Worm (Caenorhabditis elegans) whole organism, late embryonic: ENCODE results near the gene R148.4.

Experiments used
- C08G9.2 ChIP-seq: sonication (generic microtip); optimal IDR thresholded peaks from 2 replicates; lab custom pipeline; 2016; ENCODE audit warnings: mild to moderate bottlenecking, missing genetic modification characterization, moderate library complexity, missing compliant biosample characterization
- F13H6.1 ChIP-seq: sonication (generic microtip); optimal IDR thresholded peaks from 2 replicates; lab custom pipeline; 2016; ENCODE audit warnings: missing genetic modification characterization, missing compliant biosample characterization
- K02D7.2 ChIP-seq: sonication (generic microtip); optimal IDR thresholded peaks from 2 replicates; lab custom pipeline; 2017; ENCODE audit warnings: mild to moderate bottlenecking, missing genetic modification characterization, missing compliant biosample characterization
- K09A11.1 ChIP-seq: sonication (generic microtip); optimal IDR thresholded peaks from 2 replicates; lab custom pipeline; 2017; ENCODE audit warnings: antibody characterized with exemption, mild to moderate bottlenecking, missing genetic modification characterization, missing compliant biosample characterization; ENCODE audit not compliant: insufficient read depth
- ahr-1 ChIP-seq: sonication (generic microtip); optimal IDR thresholded peaks from 2 replicates; lab custom pipeline; 2016; ENCODE audit warnings: missing genetic modification characterization, missing compliant biosample characterization
- ama-1 ChIP-seq: fragments of 150-350 bp; optimal IDR thresholded peaks from 2 replicates; lab custom pipeline; 2014
- ceh-14 ChIP-seq: sonication (generic microtip); optimal IDR thresholded peaks from 2 replicates; lab custom pipeline; 2016; ENCODE audit warnings: missing genotype, missing genetic modification characterization, missing compliant biosample characterization
- ceh-18 ChIP-seq: sonication (generic microtip); optimal IDR thresholded peaks from 2 replicates; lab custom pipeline; 2016; ENCODE audit warnings: missing genetic modification characterization, missing compliant biosample characterization
- ceh-19 ChIP-seq: fragments of 200-800 bp; sonication (Bioruptor generic); optimal IDR thresholded peaks from 2 replicates; lab custom pipeline; 2018; ENCODE audit warnings: mild to moderate bottlenecking, missing genetic modification characterization, missing compliant biosample characterization
- ceh-24 ChIP-seq: sonication (generic microtip); optimal IDR thresholded peaks from 2 replicates; lab custom pipeline; 2016; ENCODE audit warnings: mild to moderate bottlenecking, missing genetic modification characterization, missing compliant biosample characterization
- ceh-30 ChIP-seq: fragments of 150-350 bp; optimal IDR thresholded peaks from 2 replicates; lab custom pipeline; 2014; ENCODE audit warnings: missing biosample characterization, missing genetic modification characterization
- ceh-31 ChIP-seq: sonication (generic microtip); optimal IDR thresholded peaks from 2 replicates; lab custom pipeline; 2016; ENCODE audit warnings: missing genetic modification characterization, missing compliant biosample characterization
- che-1 ChIP-seq: sonication (generic microtip); optimal IDR thresholded peaks from 2 replicates; lab custom pipeline; 2016; ENCODE audit warnings: mild to moderate bottlenecking, missing genetic modification characterization, missing compliant biosample characterization
- elt-2 ChIP-seq: sonication (generic microtip); optimal IDR thresholded peaks from 2 replicates; lab custom pipeline; 2016; ENCODE audit warnings: missing genetic modification reagents, missing genetic modification characterization, missing compliant biosample characterization
- ets-4 ChIP-seq: sonication (generic microtip); optimal IDR thresholded peaks from 2 replicates; lab custom pipeline; 2016; ENCODE audit warnings: missing genetic modification characterization, missing compliant biosample characterization
- eyg-1 ChIP-seq: sonication (generic microtip); optimal IDR thresholded peaks from 2 replicates; lab custom pipeline; 2016; ENCODE audit warnings: missing genotype, missing genetic modification characterization, missing compliant biosample characterization
- fax-1 ChIP-seq: sonication (generic microtip); optimal IDR thresholded peaks from 2 replicates; lab custom pipeline; 2016; ENCODE audit warnings: missing genotype, missing genetic modification characterization, missing compliant biosample characterization
- gmeb-2 ChIP-seq: sonication (generic microtip); optimal IDR thresholded peaks from 2 replicates; lab custom pipeline; 2016; ENCODE audit warnings: missing genetic modification characterization, inconsistent platforms, missing compliant biosample characterization
- hlh-13 ChIP-seq: fragments of 200-800 bp; sonication (Bioruptor generic); optimal IDR thresholded peaks from 2 replicates; lab custom pipeline; 2018; ENCODE audit warnings: mild to moderate bottlenecking, missing genetic modification characterization, missing compliant biosample characterization
- hlh-15 ChIP-seq: sonication (generic microtip); optimal IDR thresholded peaks from 2 replicates; lab custom pipeline; 2016; ENCODE audit warnings: missing genetic modification characterization, missing compliant biosample characterization
- hlh-30 ChIP-seq: sonication (generic microtip); optimal IDR thresholded peaks from 2 replicates; lab custom pipeline; 2017; ENCODE audit warnings: antibody characterized with exemption, missing genetic modification characterization, missing compliant biosample characterization; ENCODE audit not compliant: insufficient read depth
- lim-6 ChIP-seq: sonication (generic microtip); optimal IDR thresholded peaks from 2 replicates; lab custom pipeline; 2016; ENCODE audit warnings: missing genetic modification characterization, missing compliant biosample characterization
- mec-3 ChIP-seq: sonication (generic microtip); optimal IDR thresholded peaks from 2 replicates; lab custom pipeline; 2016; ENCODE audit warnings: borderline replicate concordance, missing genetic modification characterization, missing compliant biosample characterization
- nfya-1 ChIP-seq: sonication (generic microtip); optimal IDR thresholded peaks from 2 replicates; lab custom pipeline; 2017; ENCODE audit warnings: missing genetic modification characterization, mild to moderate bottlenecking, missing compliant biosample characterization, antibody characterized with exemption, moderate library complexity
- nhr-11 ChIP-seq: fragments of 150-350 bp; optimal IDR thresholded peaks from 2 replicates; lab custom pipeline; 2014; ENCODE audit warnings: missing biosample characterization, missing genetic modification characterization
- nhr-232 ChIP-seq: sonication (generic microtip); optimal IDR thresholded peaks from 2 replicates; lab custom pipeline; 2016; ENCODE audit warnings: missing genetic modification characterization, missing compliant biosample characterization
- npax-4 ChIP-seq: sonication (generic microtip); optimal IDR thresholded peaks from 2 replicates; lab custom pipeline; 2016; ENCODE audit warnings: missing genetic modification characterization, missing compliant biosample characterization
- odd-2 ChIP-seq: sonication (generic microtip); optimal IDR thresholded peaks from 2 replicates; lab custom pipeline; 2017; ENCODE audit warnings: antibody characterized with exemption, mild to moderate bottlenecking, missing genetic modification characterization, missing compliant biosample characterization
- pax-1 ChIP-seq: fragments of 150-350 bp; optimal IDR thresholded peaks from 2 replicates; lab custom pipeline; 2014; ENCODE audit warnings: missing biosample characterization, missing genetic modification characterization
- pha-2 ChIP-seq: sonication (generic microtip); optimal IDR thresholded peaks from 2 replicates; lab custom pipeline; 2017; ENCODE audit warnings: mild to moderate bottlenecking, missing genetic modification characterization, missing compliant biosample characterization
- pros-1 ChIP-seq: fragments of 150-350 bp; optimal IDR thresholded peaks from 2 replicates; lab custom pipeline; 2014; ENCODE audit warnings: missing biosample characterization, missing genetic modification reagents, missing genetic modification characterization
- rnt-1 ChIP-seq: sonication (generic microtip); optimal IDR thresholded peaks from 2 replicates; lab custom pipeline; 2016; ENCODE audit warnings: missing genetic modification characterization, missing compliant biosample characterization
- sox-2 ChIP-seq: fragments of 200-800 bp; sonication (Bioruptor generic); IDR thresholded peaks from 2 replicates; pipeline ENCODE4 v1.3.6; 2022; ENCODE audit warnings: missing genetic modification reagents, missing genetic modification characterization, missing compliant biosample characterization
- sox-4 ChIP-seq: sonication (generic microtip); optimal IDR thresholded peaks from 2 replicates; lab custom pipeline; 2017; ENCODE audit warnings: mild to moderate bottlenecking, missing genetic modification characterization, inconsistent platforms, missing compliant biosample characterization
- tbx-2 ChIP-seq: sonication (generic microtip); optimal IDR thresholded peaks from 2 replicates; lab custom pipeline; 2016; ENCODE audit warnings: missing genetic modification characterization, missing compliant biosample characterization
- ttx-3 ChIP-seq: sonication (generic microtip); optimal IDR thresholded peaks from 2 replicates; lab custom pipeline; 2016; ENCODE audit warnings: missing genetic modification reagents, missing genetic modification characterization, missing compliant biosample characterization
- unc-42 ChIP-seq: sonication (generic microtip); optimal IDR thresholded peaks from 2 replicates; lab custom pipeline; 2016; ENCODE audit warnings: missing genotype, missing genetic modification characterization, missing compliant biosample characterization
- unc-55 ChIP-seq: sonication (generic microtip); optimal IDR thresholded peaks from 2 replicates; lab custom pipeline; 2017; ENCODE audit warnings: missing biosample characterization, missing genetic modification reagents, missing genetic modification characterization
- unc-86 ChIP-seq: sonication (generic microtip); optimal IDR thresholded peaks from 2 replicates; lab custom pipeline; 2016; ENCODE audit warnings: missing genetic modification characterization, missing compliant biosample characterization

Gene R148.4

ce11 chrIII:3191195-3191594 is 19.8 kb downstream of the R148.4 start, which contains the start of gene R148.8:
Gene R148.8, plus strand, starts transcription at chrIII:3191495.
- TF ChIP-seq ets-4 (tag; lab: Kevin White, UChicago): no peak
- no peak for TF ChIP-seq gmeb-2
- no peak for TF ChIP-seq ceh-24 (tag; lab: Kevin White, UChicago)
- TF ChIP-seq pros-1 (tag; lab: Kevin White, UChicago): no peak
- no peak for TF ChIP-seq odd-2 (tag; lab: Kevin White, UChicago)
- no peak for TF ChIP-seq K09A11.1 (tag; lab: Kevin White, UChicago)
- TF ChIP-seq ceh-30 (tag; lab: Kevin White, UChicago): no peak
- TF ChIP-seq unc-55 (GFP tag; lab: Kevin White, UChicago): no peak
- no peak for TF ChIP-seq hlh-13 (GFP tag; lab: Kevin White, UChicago)
- no peak for TF ChIP-seq unc-86 (tag; lab: Kevin White, UChicago)
- no peak for TF ChIP-seq elt-2 (tag; lab: Kevin White, UChicago)
- no peak for TF ChIP-seq K02D7.2 (tag; lab: Kevin White, UChicago)
- no peak for TF ChIP-seq pax-1 (tag; lab: Kevin White, UChicago)
- no peak for TF ChIP-seq sox-4 (tag; lab: Kevin White, UChicago)
- TF ChIP-seq lim-6 (tag; lab: Kevin White, UChicago): no peak
- TF ChIP-seq eyg-1 (tag; lab: Kevin White, UChicago): no peak

ce11 chrIII:3191729-3192128 is 20.3 kb downstream of the R148.4 start:
- no peak for TF ChIP-seq nfya-1 (tag; lab: Kevin White, UChicago)
- TF ChIP-seq ttx-3 (tag; lab: Kevin White, UChicago): no peak
- no peak for TF ChIP-seq pax-1 (tag; lab: Kevin White, UChicago)
- no peak for TF ChIP-seq hlh-30 (tag; lab: Kevin White, UChicago)
- no peak for TF ChIP-seq rnt-1 (tag; lab: Kevin White, UChicago)
- no peak for TF ChIP-seq ama-1
- no peak for TF ChIP-seq pha-2
- TF ChIP-seq nhr-232 (tag; lab: Kevin White, UChicago): no peak
- no peak for TF ChIP-seq ceh-30 (tag; lab: Kevin White, UChicago)
- TF ChIP-seq hlh-13 (GFP tag; lab: Kevin White, UChicago): no peak
- no peak for TF ChIP-seq ceh-14 (tag; lab: Kevin White, UChicago)
- no peak for TF ChIP-seq fax-1 (tag; lab: Kevin White, UChicago)
- no peak for TF ChIP-seq K02D7.2 (tag; lab: Kevin White, UChicago)
- TF ChIP-seq mec-3 (tag; lab: Kevin White, UChicago): no peak
- TF ChIP-seq elt-2 (tag; lab: Kevin White, UChicago): no peak
- TF ChIP-seq gmeb-2: no peak

ce11 chrIII:3197904-3198303 is 26.5 kb downstream of the R148.4 start:
- TF ChIP-seq hlh-15 (tag; lab: Kevin White, UChicago) (no peak), npax-4 (tag; lab: Kevin White, UChicago) (no peak), lim-6 (tag; lab: Kevin White, UChicago) (no peak), unc-86 (tag; lab: Kevin White, UChicago) (no peak), odd-2 (tag; lab: Kevin White, UChicago) (no peak), ama-1 (no peak), sox-2 (GFP tag; lab: Robert Waterston, UW) (no peak), tbx-2 (tag; lab: Kevin White, UChicago) (no peak), ceh-19 (GFP tag; lab: Kevin White, UChicago) (no peak), unc-42 (tag; lab: Kevin White, UChicago) (no peak), unc-55 (GFP tag; lab: Kevin White, UChicago) (no peak), F13H6.1 (no peak), che-1 (no peak), nhr-11 (no peak), ceh-31 (tag; lab: Kevin White, UChicago) (no peak), ahr-1 (tag; lab: Kevin White, UChicago) (no peak), ceh-18 (tag; lab: Kevin White, UChicago) (no peak), C08G9.2 (tag; lab: Kevin White, UChicago) (no peak), ets-4 (tag; lab: Kevin White, UChicago) (no peak)
